Fruit fly (Drosophila melanogaster): ENCODE data around the gene Rh5.

DNA sequence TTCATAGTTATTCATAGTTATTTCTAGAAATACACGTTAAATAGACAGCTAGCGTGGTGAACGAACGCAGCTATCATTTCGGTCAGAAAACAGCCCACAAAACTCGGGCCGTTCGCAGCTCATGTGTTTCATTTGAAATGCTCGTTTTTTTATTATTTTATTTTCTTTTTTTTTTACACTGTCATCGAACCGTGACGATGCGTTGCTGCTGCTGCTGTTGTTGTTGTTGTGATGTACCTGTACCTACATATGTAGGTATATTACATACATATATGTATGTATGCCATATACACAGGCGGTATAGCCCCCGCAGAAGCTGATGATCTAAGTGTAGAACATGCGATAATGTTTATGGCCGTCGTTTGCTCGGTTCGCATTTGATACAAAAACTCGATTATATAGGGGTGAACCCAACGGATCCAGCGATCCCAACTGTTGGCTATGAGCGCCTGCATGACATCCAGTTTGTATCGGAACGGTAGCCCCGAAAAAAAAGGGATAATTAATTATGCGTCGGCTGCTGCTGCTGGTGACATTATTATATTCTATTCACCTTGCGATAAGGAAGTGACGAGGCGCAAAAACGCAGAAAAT is 34.7 kb upstream of the Rh5 start:
- TF ChIP-seq CG4496 (GFP tag; IDR thresholded peaks at IDR 0.05) (no peak), EcR (GFP tag; optimal IDR thresholded peaks at IDR 0.05) (no peak)

Data from whole organism, pupa.